Worm (Caenorhabditis elegans) whole organism, L1 larva: ENCODE measurements around the gene ZC239.6.

ENCODE experiments used
- ama-1 ChIP-seq: fragments of 150-350 bp; optimal IDR thresholded peaks from 2 replicates; lab custom pipeline; 2014
- jun-1 ChIP-seq: fragments of 150-350 bp; optimal IDR thresholded peaks from 2 replicates; lab custom pipeline; 2014; ENCODE audit warnings: missing biosample characterization, missing genetic modification reagents, missing genetic modification characterization
- nhr-28 ChIP-seq: fragments of 150-350 bp; optimal IDR thresholded peaks from 2 replicates; lab custom pipeline; 2014; ENCODE audit warnings: missing biosample characterization, missing genetic modification characterization
- ztf-11 ChIP-seq, 2 experiments: sonication (generic microtip); optimal IDR thresholded peaks; 2 replicates each; lab custom pipeline; 2016 to 2017; ENCODE audit warnings: missing genetic modification characterization in 2 of 2, missing biosample characterization in 1 of 2, missing compliant biosample characterization in 1 of 2

DNA sequence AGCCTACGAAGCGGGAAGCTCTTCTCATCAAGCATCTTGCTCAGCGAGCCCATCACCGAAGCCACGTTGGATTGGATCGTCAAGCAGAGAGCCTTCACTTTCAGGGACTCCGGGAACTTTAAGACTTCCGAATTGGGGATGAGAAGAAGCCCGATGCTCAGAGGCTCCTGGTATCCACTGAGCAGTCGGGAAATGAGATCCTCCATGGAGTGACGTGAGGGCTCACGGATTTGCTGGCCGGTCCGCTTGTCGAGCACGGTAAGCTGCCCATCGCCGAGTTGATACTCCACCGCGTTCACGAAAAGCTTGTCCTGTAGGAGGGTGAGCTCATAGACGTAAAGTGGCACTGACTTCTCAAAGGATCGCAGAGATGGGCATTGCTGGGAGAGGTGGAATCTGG is 38.1 kb downstream of the ZC239.6 start:
- no peak for TF ChIP-seq nhr-28
- no peak for TF ChIP-seq ztf-11 (tag; optimal IDR thresholded peaks at IDR 0.05; lab: Kevin White, UChicago)
- no peak for TF ChIP-seq jun-1 (tag; lab: Kevin White, UChicago)
- no peak for TF ChIP-seq ama-1
